Worm (Caenorhabditis elegans) whole organism, young adult: ENCODE data around the gene ZK154.4.
A peak's percentile ranks its signal among the peaks of the same experiment; 100 is the strongest.

Experiments
- B0261.1 ChIP-seq: sonication (generic microtip); optimal IDR thresholded peaks from 2 replicates; lab custom pipeline; 2016; ENCODE audit warnings: mild to moderate bottlenecking, missing genetic modification characterization, moderate library complexity, missing compliant biosample characterization
- F10E7.11 ChIP-seq: sonication (generic microtip); optimal IDR thresholded peaks from 2 replicates; lab custom pipeline; 2017; ENCODE audit warnings: mild to moderate bottlenecking, missing genetic modification characterization, moderate library complexity, missing compliant biosample characterization
- F22D6.2 ChIP-seq: sonication (generic microtip); optimal IDR thresholded peaks from 2 replicates; lab custom pipeline; 2016; ENCODE audit warnings: mild to moderate bottlenecking, missing genetic modification characterization, missing compliant biosample characterization
- F33H1.4 ChIP-seq: fragments of 200-800 bp; sonication (Bioruptor generic); IDR thresholded peaks from 2 replicates; pipeline ENCODE4 v1.3.6; 2022; ENCODE audit warnings: missing genetic modification reagents, missing genetic modification characterization, missing compliant biosample characterization
- F55B11.4 ChIP-seq: sonication (generic microtip); optimal IDR thresholded peaks from 2 replicates; lab custom pipeline; 2016; ENCODE audit warnings: missing compliant biosample characterization, missing genetic modification characterization, borderline replicate concordance; ENCODE audit not compliant: insufficient read depth
- T07F8.4 ChIP-seq: sonication (generic microtip); optimal IDR thresholded peaks from 2 replicates; lab custom pipeline; 2016; ENCODE audit warnings: mild to moderate bottlenecking, missing genetic modification characterization, moderate library complexity, missing compliant biosample characterization
- Y53G8AR.9 ChIP-seq: fragments of 200-800 bp; sonication (Bioruptor generic); conservative IDR thresholded peaks from 2 replicates; pipeline ENCODE4 v1.3.6; 2022; ENCODE audit warnings: missing genetic modification reagents, missing genetic modification characterization, missing compliant biosample characterization
- Y95B8A.8 ChIP-seq: fragments of 200-800 bp; sonication (Bioruptor generic); IDR thresholded peaks from 2 replicates; pipeline ENCODE4 v1.3.6; 2022; ENCODE audit warnings: missing genetic modification reagents, missing genetic modification characterization, missing compliant biosample characterization
- ZK185.1 ChIP-seq: sonication (generic microtip); optimal IDR thresholded peaks from 2 replicates; lab custom pipeline; 2016; ENCODE audit warnings: mild to moderate bottlenecking, missing genetic modification characterization, missing compliant biosample characterization; ENCODE audit not compliant: poor library complexity, severe bottlenecking
- akir-1 ChIP-seq: fragments of 200-800 bp; sonication (Bioruptor generic); optimal IDR thresholded peaks from 2 replicates; lab custom pipeline; 2018; ENCODE audit warnings: mild to moderate bottlenecking, missing genetic modification characterization, moderate library complexity, missing compliant biosample characterization
- aptf-2 ChIP-seq: fragments of 200-800 bp; sonication (Bioruptor generic); conservative IDR thresholded peaks from 2 replicates; pipeline ENCODE4 v1.3.6; 2022; ENCODE audit warnings: missing genetic modification reagents, missing genetic modification characterization, missing compliant biosample characterization
- ccch-3 ChIP-seq: fragments of 200-800 bp; sonication (Bioruptor generic); optimal IDR thresholded peaks from 2 replicates; lab custom pipeline; 2018; ENCODE audit warnings: mild to moderate bottlenecking, missing genetic modification characterization, missing compliant biosample characterization
- cebp-2 ChIP-seq: fragments of 200-800 bp; sonication (Bioruptor generic); IDR thresholded peaks from 2 replicates; pipeline ENCODE4 v1.3.6; 2022; ENCODE audit warnings: missing genetic modification characterization, missing compliant biosample characterization
- ceh-27 ChIP-seq: fragments of 200-800 bp; sonication (Bioruptor generic); optimal IDR thresholded peaks from 2 replicates; lab custom pipeline; 2018; ENCODE audit warnings: mild to moderate bottlenecking, missing genetic modification characterization, moderate library complexity, missing compliant biosample characterization
- ceh-58 ChIP-seq: fragments of 200-800 bp; sonication (Bioruptor generic); IDR thresholded peaks from 2 replicates; pipeline ENCODE4 v1.3.6; 2022; ENCODE audit warnings: missing genetic modification characterization, missing compliant biosample characterization
- ceh-79 ChIP-seq: sonication (generic microtip); optimal IDR thresholded peaks from 2 replicates; lab custom pipeline; 2017; ENCODE audit warnings: mild to moderate bottlenecking, missing genetic modification characterization, missing compliant biosample characterization
- ets-4 ChIP-seq: fragments of 200-800 bp; sonication (Bioruptor generic); optimal IDR thresholded peaks from 2 replicates; lab custom pipeline; 2018; ENCODE audit warnings: mild to moderate bottlenecking, missing genetic modification characterization, missing compliant biosample characterization
- fkh-3 ChIP-seq: sonication (generic microtip); optimal IDR thresholded peaks from 2 replicates; lab custom pipeline; 2016; ENCODE audit warnings: mild to moderate bottlenecking, missing genetic modification characterization, missing compliant biosample characterization
- him-1 ChIP-seq: sonication (generic microtip); optimal IDR thresholded peaks from 2 replicates; lab custom pipeline; 2016; ENCODE audit warnings: missing genotype, missing genetic modification reagents, missing genetic modification characterization, missing compliant biosample characterization
- hmg-20 ChIP-seq: fragments of 200-800 bp; sonication (Bioruptor generic); IDR thresholded peaks from 2 replicates; pipeline ENCODE4 v1.3.6; 2022; ENCODE audit warnings: missing genetic modification reagents, missing genetic modification characterization, missing compliant biosample characterization
- hrde-1 ChIP-seq: sonication (generic microtip); optimal IDR thresholded peaks from 2 replicates; lab custom pipeline; 2016; ENCODE audit warnings: missing genetic modification characterization, mild to moderate bottlenecking, missing compliant biosample characterization, moderate library complexity, missing genotype, missing genetic modification reagents, borderline replicate concordance
- lag-1 ChIP-seq: fragments of 200-800 bp; sonication (Bioruptor generic); IDR thresholded peaks from 2 replicates; pipeline ENCODE4 v1.3.6; 2022; ENCODE audit warnings: missing genetic modification reagents, missing genetic modification characterization, missing compliant biosample characterization
- lin-26 ChIP-seq: fragments of 200-800 bp; sonication (Bioruptor generic); IDR thresholded peaks from 2 replicates; pipeline ENCODE4 v1.3.6; 2022; ENCODE audit warnings: missing genetic modification reagents, missing genetic modification characterization, missing compliant biosample characterization
- lsl-1 ChIP-seq: fragments of 200-800 bp; sonication (Bioruptor generic); optimal IDR thresholded peaks from 2 replicates; lab custom pipeline; 2018; ENCODE audit warnings: mild to moderate bottlenecking, missing genetic modification characterization, moderate library complexity, missing compliant biosample characterization
- lsy-27 ChIP-seq: sonication (generic microtip); optimal IDR thresholded peaks from 2 replicates; lab custom pipeline; 2017; ENCODE audit warnings: missing genetic modification characterization, mild to moderate bottlenecking, missing compliant biosample characterization, antibody characterized with exemption, missing genotype, borderline replicate concordance; ENCODE audit not compliant: insufficient read depth
- madf-3 ChIP-seq: fragments of 200-800 bp; sonication (Bioruptor generic); IDR thresholded peaks from 2 replicates; pipeline ENCODE4 v1.3.6; 2022; ENCODE audit warnings: missing genetic modification reagents, missing genetic modification characterization, missing compliant biosample characterization
- mcd-1 ChIP-seq: fragments of 200-800 bp; sonication (Bioruptor generic); IDR thresholded peaks from 2 replicates; pipeline ENCODE4 v1.3.6; 2022; ENCODE audit warnings: missing genetic modification reagents, missing genetic modification characterization, missing compliant biosample characterization
- mel-28 ChIP-seq: sonication (generic microtip); optimal IDR thresholded peaks from 2 replicates; lab custom pipeline; 2016; ENCODE audit warnings: borderline replicate concordance, mild to moderate bottlenecking, missing genetic modification characterization, missing compliant biosample characterization
- mes-4 ChIP-seq: sonication (generic microtip); optimal IDR thresholded peaks from 2 replicates; lab custom pipeline; 2016; ENCODE audit warnings: missing genotype, missing genetic modification characterization, missing compliant biosample characterization
- nfya-1 ChIP-seq: sonication (generic microtip); optimal IDR thresholded peaks from 2 replicates; lab custom pipeline; 2017; ENCODE audit warnings: antibody characterized with exemption, missing compliant biosample characterization, missing genetic modification characterization, borderline replicate concordance; ENCODE audit not compliant: insufficient read depth
- nhr-80 ChIP-seq: sonication (generic microtip); optimal IDR thresholded peaks from 2 replicates; lab custom pipeline; 2016; ENCODE audit warnings: missing genetic modification characterization, missing compliant biosample characterization
- pha-4 ChIP-seq: fragments of 150-350 bp; sonication (generic microtip); optimal IDR thresholded peaks from 2 replicates; lab custom pipeline; 2014; ENCODE audit warnings: missing biosample characterization, missing genetic modification reagents, missing genetic modification characterization
- rcor-1 ChIP-seq: fragments of 200-800 bp; sonication (Bioruptor generic); IDR thresholded peaks from 2 replicates; pipeline ENCODE4 v1.3.6; 2022; ENCODE audit warnings: missing genetic modification reagents, missing genetic modification characterization, missing compliant biosample characterization
- rec-8 ChIP-seq, 2 experiments: sonication (generic microtip); optimal IDR thresholded peaks; 2 replicates each; lab custom pipeline; 2016; ENCODE audit warnings: mild to moderate bottlenecking in 2 of 2, missing genetic modification characterization in 2 of 2, missing genetic modification reagents in 2 of 2, missing genotype in 2 of 2, missing biosample characterization in 1 of 2, missing compliant biosample characterization in 1 of 2, moderate library complexity in 1 of 2
- rpc-1 ChIP-seq, 2 experiments: fragments of 150-350 bp in 1 of 2; sonication (generic microtip) in 1 of 2; optimal IDR thresholded peaks; 2 replicates each; lab custom pipeline; 2014 to 2018; ENCODE audit warnings: missing biosample characterization in 1 of 2, missing genetic modification characterization in 1 of 2, missing genetic modification reagents in 1 of 2, missing genotype in 1 of 2
- snpc-1.3 ChIP-seq: sonication (generic microtip); optimal IDR thresholded peaks from 2 replicates; lab custom pipeline; 2017; ENCODE audit warnings: missing genetic modification characterization, mild to moderate bottlenecking, missing compliant biosample characterization, antibody characterized with exemption, moderate library complexity, missing genotype, missing genetic modification reagents; ENCODE audit not compliant: insufficient read depth
- snpc-4 ChIP-seq, 5 experiments: fragments of 150-350 bp in 1 of 5; sonication (generic microtip) in 4 of 5; optimal IDR thresholded peaks; 2 replicates each; lab custom pipeline; 2014 to 2018; ENCODE audit warnings: missing genetic modification characterization in 5 of 5, missing biosample characterization in 3 of 5, antibody characterized with exemption in 2 of 5, mild to moderate bottlenecking in 2 of 5, missing compliant biosample characterization in 2 of 5, missing genotype in 2 of 5, moderate library complexity in 2 of 5, missing genetic modification reagents in 1 of 5
- somi-1 ChIP-seq: fragments of 200-800 bp; sonication (Bioruptor generic); optimal IDR thresholded peaks from 2 replicates; lab custom pipeline; 2018; ENCODE audit warnings: mild to moderate bottlenecking, missing genetic modification characterization, missing compliant biosample characterization
- sptf-2 ChIP-seq: fragments of 200-800 bp; sonication (Bioruptor generic); optimal IDR thresholded peaks from 2 replicates; lab custom pipeline; 2018; ENCODE audit warnings: mild to moderate bottlenecking, missing genetic modification characterization, missing compliant biosample characterization
- tbx-9 ChIP-seq: sonication (generic microtip); optimal IDR thresholded peaks from 2 replicates; lab custom pipeline; 2016; ENCODE audit warnings: borderline replicate concordance, missing genetic modification characterization, inconsistent platforms, missing compliant biosample characterization
- unc-130 ChIP-seq: sonication (generic microtip); optimal IDR thresholded peaks from 2 replicates; lab custom pipeline; 2016; ENCODE audit warnings: missing genetic modification reagents, missing genetic modification characterization, missing compliant biosample characterization
- xnd-1 ChIP-seq: sonication (generic microtip); optimal IDR thresholded peaks from 2 replicates; lab custom pipeline; 2016; ENCODE audit warnings: missing genotype, missing genetic modification reagents, missing genetic modification characterization, missing compliant biosample characterization
- zfh-2 ChIP-seq: fragments of 200-800 bp; sonication (Bioruptor generic); conservative IDR thresholded peaks from 2 replicates; pipeline ENCODE4 v1.3.6; 2022; ENCODE audit warnings: missing genetic modification reagents, missing genetic modification characterization, missing compliant biosample characterization
- zim-3 ChIP-seq: sonication (generic microtip); optimal IDR thresholded peaks from 2 replicates; lab custom pipeline; 2017; ENCODE audit warnings: mild to moderate bottlenecking, missing genetic modification characterization, moderate library complexity, missing compliant biosample characterization
- ztf-22 ChIP-seq: fragments of 200-800 bp; sonication (Bioruptor generic); optimal IDR thresholded peaks from 2 replicates; lab custom pipeline; 2018; ENCODE audit warnings: mild to moderate bottlenecking, missing genetic modification characterization, moderate library complexity, missing compliant biosample characterization

The ZK154.4 gene

DNA sequence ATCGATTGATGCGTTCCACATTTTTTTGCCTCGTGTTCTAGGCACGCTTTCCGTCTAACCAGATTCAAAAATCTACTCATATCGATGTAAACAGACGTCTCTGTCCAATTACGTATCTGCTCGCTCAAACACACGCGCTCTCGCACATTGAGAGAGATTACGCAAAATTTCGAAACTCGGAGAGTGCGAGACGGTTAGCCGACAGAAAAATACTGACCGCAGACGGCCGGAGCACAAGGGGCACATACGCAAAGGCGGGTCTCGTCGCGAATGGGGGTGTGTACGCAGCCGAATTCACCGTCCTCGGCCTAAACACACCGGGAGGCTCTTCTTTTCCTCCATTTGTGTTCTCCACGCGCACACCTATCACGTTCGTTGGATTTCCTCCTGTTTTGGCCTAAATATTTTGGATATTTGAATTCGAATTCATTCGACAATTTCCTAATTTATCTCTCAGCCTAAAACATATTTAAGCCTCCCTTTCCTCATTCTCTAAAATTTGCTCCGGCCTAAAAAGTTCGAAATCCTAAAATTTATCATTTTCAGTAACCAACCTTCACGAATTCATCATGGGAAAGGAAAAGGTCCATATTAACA, 41.0 kb upstream of the ZK154.4 start, which contains the start of gene eef-1A.2 (continued):
- no peak for TF ChIP-seq snpc-1.3
- TF ChIP-seq ZK185.1 (tag; lab: Kevin White, UChicago), result peak; percentile 78
- peak; percentile 80 for TF ChIP-seq mcd-1 (GFP tag; lab: Robert Waterston, UW)
- no peak for TF ChIP-seq Y95B8A.8 (GFP tag; lab: Robert Waterston, UW)
- no peak for TF ChIP-seq F10E7.11 (tag; lab: Kevin White, UChicago)
- no peak for TF ChIP-seq rpc-1 (optimal IDR thresholded peaks at IDR 0.05; lab: Kevin White, UChicago)
- TF ChIP-seq rpc-1 (tag; optimal IDR thresholded peaks at IDR 0.05; lab: Kevin White, UChicago), result no peak
- TF ChIP-seq ceh-79 (tag; lab: Kevin White, UChicago), result no peak
- TF ChIP-seq ceh-58 (GFP tag; lab: Robert Waterston, UW), result no peak
- TF ChIP-seq xnd-1, result no peak
- TF ChIP-seq zim-3 (tag; lab: Kevin White, UChicago), result no peak
- no peak for TF ChIP-seq lag-1
- no peak for TF ChIP-seq hmg-20 (GFP tag; lab: Robert Waterston, UW)
- peak; percentile 42 for TF ChIP-seq sptf-2 (GFP tag; lab: Kevin White, UChicago)
- peak; percentile 88 for TF ChIP-seq ztf-22 (GFP tag; lab: Kevin White, UChicago)
- TF ChIP-seq mes-4, result no peak
- TF ChIP-seq hrde-1 (tag; lab: Kevin White, UChicago), result no peak
- TF ChIP-seq fkh-3 (tag; lab: Kevin White, UChicago), result no peak
- TF ChIP-seq zfh-2 (GFP tag; lab: Robert Waterston, UW), result peak; percentile 98
- peak; percentile 97 for TF ChIP-seq nhr-80 (tag; lab: Kevin White, UChicago)
- peak; percentile 18 for TF ChIP-seq F22D6.2 (tag; lab: Kevin White, UChicago)
- peak; percentile 75 for TF ChIP-seq pha-4 (tag; lab: Kevin White, UChicago)
- no peak for TF ChIP-seq F55B11.4
- peak; percentile 90 for TF ChIP-seq lin-26
- no peak for TF ChIP-seq lsy-27 (tag; lab: Kevin White, UChicago)
- peak; percentile 46 for TF ChIP-seq ets-4 (GFP tag; lab: Kevin White, UChicago)
- peak; percentile 53; the same call in 1 of the 2 replicates for TF ChIP-seq rcor-1 (GFP tag; lab: Robert Waterston, UW)
- no peak for TF ChIP-seq aptf-2
- peak; percentile 67; the same call in 1 of the 2 replicates for TF ChIP-seq Y53G8AR.9 (GFP tag; lab: Robert Waterston, UW)
- peak; percentile 78 for TF ChIP-seq F33H1.4 (GFP tag; lab: Robert Waterston, UW)
- no peak for TF ChIP-seq him-1 (tag; lab: Kevin White, UChicago)
- TF ChIP-seq T07F8.4 (tag; lab: Kevin White, UChicago), result no peak
- no peak for TF ChIP-seq rec-8 (tag; optimal IDR thresholded peaks at IDR 0.05; lab: Kevin White, UChicago)
- no peak for TF ChIP-seq nfya-1
- no peak for TF ChIP-seq tbx-9 (tag; lab: Kevin White, UChicago)
- TF ChIP-seq snpc-4 (GFP tag; optimal IDR thresholded peaks at IDR 0.05; lab: Kevin White, UChicago), result peak; percentile 31
- peak in 3 of 4 experiments; percentile 36 to 74 (median 68) for TF ChIP-seq snpc-4 (tag; optimal IDR thresholded peaks at IDR 0.05; lab: Kevin White, UChicago)
- TF ChIP-seq B0261.1 (tag; lab: Kevin White, UChicago), result peak; percentile 30
- 0 out of 2 replicates have a peak, but pooled peaks have one; percentile 44 for TF ChIP-seq madf-3 (GFP tag; lab: Robert Waterston, UW)
- TF ChIP-seq lsl-1 (GFP tag; lab: Kevin White, UChicago), result no peak
- peak; percentile 96 for TF ChIP-seq cebp-2
- peak; percentile 93 for TF ChIP-seq ceh-27 (GFP tag; lab: Kevin White, UChicago)
- TF ChIP-seq ccch-3, result no peak
- peak; percentile 83 for TF ChIP-seq somi-1 (GFP tag; lab: Kevin White, UChicago)
- TF ChIP-seq unc-130 (GFP tag; lab: Kevin White, UChicago), result no peak
- TF ChIP-seq mel-28 (tag; lab: Kevin White, UChicago), result no peak
- peak; percentile 44 for TF ChIP-seq akir-1 (GFP tag; lab: Kevin White, UChicago)
